Fruit fly (Drosophila melanogaster): ENCODE results near the gene Mrp5.

dm6 chr3R:19901742-19902141 is 26.3 kb upstream of the Mrp5 start:
- TF ChIP-seq usp (GFP tag; optimal IDR thresholded peaks at IDR 0.05) (no peak), lola (GFP tag; optimal IDR thresholded peaks at IDR 0.05) (no peak), sv (GFP tag; optimal IDR thresholded peaks at IDR 0.05) (no peak), pan (optimal IDR thresholded peaks at IDR 0.05) (no peak), Myc (optimal IDR thresholded peaks at IDR 0.05) (no peak), CG9705 (GFP tag; optimal IDR thresholded peaks at IDR 0.05) (no peak), jim (GFP tag; optimal IDR thresholded peaks at IDR 0.05) (no peak), h (GFP tag; optimal IDR thresholded peaks at IDR 0.05) (no peak), HLH106 (tag; optimal IDR thresholded peaks at IDR 0.05) (no peak), Dfd (GFP tag; optimal IDR thresholded peaks at IDR 0.05) (no peak), rgr (GFP tag; optimal IDR thresholded peaks at IDR 0.05) (no peak), tai (GFP tag; optimal IDR thresholded peaks at IDR 0.05) (no peak)

Data from whole organism, wandering third instar larva.